Fruit fly (Drosophila melanogaster) whole organism, pupa: ENCODE results near the gene CG33521.
A peak's percentile ranks its signal among the peaks of the same experiment; 100 is the strongest.

Source experiments
- CG10348 ChIP-seq: fragments of 200-800 bp; sonication (Bioruptor generic); IDR thresholded peaks from 2 replicates; pipeline ENCODE4 v1.3.6; 2022; ENCODE audit warnings: missing biosample characterization, missing genetic modification characterization
- CG13204 ChIP-seq: fragments of 200-800 bp; sonication (Bioruptor generic); optimal IDR thresholded peaks from 2 replicates; lab custom pipeline; 2018; ENCODE audit warnings: missing biosample characterization, mild to moderate bottlenecking, missing genetic modification characterization, moderate library complexity
- CG14655 ChIP-seq: fragments of 200-800 bp; sonication (Bioruptor generic); optimal IDR thresholded peaks from 3 replicates; lab custom pipeline; 2017; ENCODE audit warnings: mild to moderate bottlenecking, missing biosample characterization, missing genetic modification reagents, missing genetic modification characterization
- CG15710 ChIP-seq: fragments of 200-800 bp; sonication (Bioruptor generic); optimal IDR thresholded peaks from 2 replicates; lab custom pipeline; 2018; ENCODE audit warnings: missing biosample characterization, mild to moderate bottlenecking, missing genetic modification characterization, moderate library complexity
- CG17806 ChIP-seq: fragments of 200-800 bp; sonication (Bioruptor generic); optimal IDR thresholded peaks from 2 replicates; lab custom pipeline; 2018; ENCODE audit warnings: missing biosample characterization, mild to moderate bottlenecking, missing genetic modification characterization, moderate library complexity
- CG34367 ChIP-seq: fragments of 200-800 bp; sonication (Bioruptor generic); optimal IDR thresholded peaks from 2 replicates; lab custom pipeline; 2018; ENCODE audit warnings: missing biosample characterization, mild to moderate bottlenecking, missing genetic modification characterization
- CG4496 ChIP-seq: fragments of 200-800 bp; sonication (Bioruptor generic); IDR thresholded peaks from 3 replicates; pipeline ENCODE4 v1.3.6; 2022; ENCODE audit warnings: missing biosample characterization, missing genetic modification characterization
- CG8159 ChIP-seq: fragments of 200-800 bp; sonication (Bioruptor generic); optimal IDR thresholded peaks from 3 replicates; lab custom pipeline; 2018; ENCODE audit warnings: missing biosample characterization, mild to moderate bottlenecking, missing genetic modification characterization, moderate library complexity
- EcR ChIP-seq: fragments of 200-800 bp; sonication (Bioruptor generic); optimal IDR thresholded peaks from 3 replicates; lab custom pipeline; 2019; ENCODE audit warnings: missing biosample characterization, missing genetic modification characterization, mild to moderate bottlenecking, moderate library complexity, missing genetic modification reagents
- Pif1B ChIP-seq: fragments of 200-800 bp; sonication (Bioruptor generic); optimal IDR thresholded peaks from 3 replicates; lab custom pipeline; 2016; ENCODE audit warnings: missing biosample characterization, missing genetic modification characterization
- Snoo ChIP-seq: fragments of 200-800 bp; sonication (Bioruptor generic); optimal IDR thresholded peaks from 3 replicates; lab custom pipeline; 2017; ENCODE audit warnings: missing biosample characterization, mild to moderate bottlenecking, missing genetic modification characterization, inconsistent platforms

DNA sequence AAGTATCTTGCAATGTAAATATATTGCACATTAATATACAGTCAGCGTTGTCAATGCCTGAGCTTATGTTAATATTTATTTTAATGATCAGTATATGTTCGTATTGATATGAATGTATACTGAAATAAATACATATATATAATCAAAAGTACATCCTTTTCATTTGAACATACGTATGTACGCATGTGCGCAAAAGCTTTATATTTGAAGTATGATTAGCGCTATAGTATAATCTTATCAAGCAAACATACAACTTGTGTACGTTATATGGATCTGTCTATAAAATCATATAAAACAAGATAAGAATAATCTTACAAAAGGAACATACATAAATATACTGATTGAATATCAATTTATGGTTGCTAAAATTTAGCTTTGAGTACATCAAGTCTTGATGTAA is 13.6 kb downstream of the CG33521 start:
- TF ChIP-seq CG10348 (GFP tag; lab: Robert Waterston, UW): no peak
- TF ChIP-seq CG13204: no peak
- TF ChIP-seq CG15710: no peak
- TF ChIP-seq Snoo: no peak
- no peak for TF ChIP-seq CG8159 (tag; lab: Kevin White, UChicago)
- TF ChIP-seq Pif1B (GFP tag; lab: Kevin White, UChicago): peak; percentile 30
- TF ChIP-seq CG17806 (tag; lab: Kevin White, UChicago): no peak
- no peak for TF ChIP-seq CG34367 (tag; lab: Kevin White, UChicago)
- no peak for TF ChIP-seq EcR (GFP tag; lab: Kevin White, UChicago)
- no peak for TF ChIP-seq CG14655 (GFP tag; lab: Kevin White, UChicago)
- TF ChIP-seq CG4496 (GFP tag; lab: Robert Waterston, UW): no peak
